ENCODE assay signal across 1 fruit fly cellular context in the genomic region with DNA sequence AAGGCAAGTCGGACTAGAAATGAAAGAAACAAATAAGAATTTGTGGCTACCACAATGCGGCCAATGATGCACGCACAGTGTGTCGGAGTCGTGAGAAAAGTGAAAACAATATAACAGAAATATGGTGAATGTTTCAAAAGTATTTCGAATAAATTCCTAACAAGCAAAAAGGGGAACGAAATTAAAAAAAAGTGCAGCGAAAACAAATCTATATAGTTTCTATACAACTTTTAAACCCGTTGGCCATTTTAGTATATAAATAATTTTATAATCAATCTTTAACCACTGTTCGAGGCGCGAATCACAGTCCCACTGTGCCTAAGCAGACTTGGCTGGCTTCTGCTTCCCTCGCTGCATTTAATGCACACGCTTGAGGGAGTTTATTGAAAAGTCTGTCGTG.
A peak's percentile ranks its signal among the peaks of the same experiment; 100 is the strongest.
TF ChIP-seq lines count a peak whose summit lies in the region.

No protein-coding gene starts in this region.

TF ChIP-seq in whole organism, embryonic, 481 proteins besides CTCF, POLR2A, EP300 and RAD21 (continued from another document):
- no peak for TF ChIP-seq unc-4 (GFP tag; IDR thresholded peaks at IDR 0.05; lab: Robert Waterston, UW; ENCODE audit: partially characterized antibody)
- no peak for TF ChIP-seq dan (GFP tag; IDR thresholded peaks at IDR 0.05; lab: Robert Waterston, UW)
- peak; percentile 49 for TF ChIP-seq Ssrp (tag; optimal IDR thresholded peaks at IDR 0.05; lab: Kevin White, UChicago)
- TF ChIP-seq MESR4 (GFP tag; optimal IDR thresholded peaks at IDR 0.05; lab: Kevin White, UChicago), result no peak
- TF ChIP-seq amos (GFP tag; IDR thresholded peaks at IDR 0.05; lab: Robert Waterston, UW; ENCODE audit: partially characterized antibody), result no peak
